Fruit fly (Drosophila melanogaster) whole organism, prepupa: ENCODE measurements around the gene CG9953.
A peak's percentile ranks its signal among the peaks of the same experiment; 100 is the strongest.

Source experiments
- Blimp-1 ChIP-seq: fragments of 200-800 bp; sonication (Bioruptor generic); optimal IDR thresholded peaks from 3 replicates; lab custom pipeline; 2017; ENCODE audit warnings: missing biosample characterization, missing genetic modification characterization, mild to moderate bottlenecking, moderate library complexity, missing genetic modification reagents
- CG10669 ChIP-seq: fragments of 200-800 bp; sonication (Bioruptor generic); optimal IDR thresholded peaks from 3 replicates; lab custom pipeline; 2018; ENCODE audit warnings: missing biosample characterization, mild to moderate bottlenecking, missing genetic modification characterization, moderate library complexity
- CG11294 ChIP-seq: fragments of 200-800 bp; sonication (Bioruptor generic); IDR thresholded peaks from 2 replicates; pipeline ENCODE4 v1.3.6; 2022; ENCODE audit warnings: missing biosample characterization, missing genetic modification characterization
- CG15336 ChIP-seq: fragments of 200-800 bp; sonication (Bioruptor generic); IDR thresholded peaks from 2 replicates; pipeline ENCODE4 v1.3.6; 2022; ENCODE audit warnings: missing biosample characterization, missing genetic modification characterization
- CG1621 ChIP-seq: fragments of 200-800 bp; sonication (Bioruptor generic); optimal IDR thresholded peaks from 3 replicates; lab custom pipeline; 2018; ENCODE audit warnings: missing biosample characterization, mild to moderate bottlenecking, missing genetic modification characterization
- CG31627 ChIP-seq: fragments of 200-800 bp; sonication (Bioruptor generic); optimal IDR thresholded peaks from 3 replicates; lab custom pipeline; 2016; ENCODE audit warnings: missing biosample characterization, missing genetic modification characterization
- CG32006 ChIP-seq: fragments of 200-800 bp; sonication (Bioruptor generic); optimal IDR thresholded peaks from 3 replicates; lab custom pipeline; 2017; ENCODE audit warnings: missing biosample characterization, mild to moderate bottlenecking, missing genetic modification characterization
- CG4318 ChIP-seq: fragments of 200-800 bp; sonication (Bioruptor generic); optimal IDR thresholded peaks from 3 replicates; lab custom pipeline; 2017; ENCODE audit warnings: missing biosample characterization, mild to moderate bottlenecking, missing genetic modification characterization
- CG6163 ChIP-seq: fragments of 200-800 bp; sonication (Bioruptor generic); IDR thresholded peaks from 3 replicates; pipeline ENCODE4 v1.3.6; 2022; ENCODE audit warnings: missing biosample characterization, missing genetic modification characterization
- CG6792 ChIP-seq: fragments of 200-800 bp; sonication (Bioruptor generic); optimal IDR thresholded peaks from 3 replicates; lab custom pipeline; 2016; ENCODE audit warnings: missing biosample characterization, missing genetic modification characterization
- CG6808 ChIP-seq: fragments of 200-800 bp; sonication (Bioruptor generic); optimal IDR thresholded peaks from 3 replicates; lab custom pipeline; 2017; ENCODE audit warnings: missing biosample characterization, missing genetic modification characterization, mild to moderate bottlenecking, moderate library complexity, missing genetic modification reagents
- CG6854 ChIP-seq: fragments of 200-800 bp; sonication (Bioruptor generic); optimal IDR thresholded peaks from 2 replicates; lab custom pipeline; 2017; ENCODE audit warnings: missing biosample characterization, mild to moderate bottlenecking, missing genetic modification characterization
- CG7368 ChIP-seq: fragments of 200-800 bp; sonication (Bioruptor generic); optimal IDR thresholded peaks from 3 replicates; lab custom pipeline; 2016; ENCODE audit warnings: missing biosample characterization, missing genetic modification characterization
- CG8119 ChIP-seq: fragments of 200-800 bp; sonication (Bioruptor generic); IDR thresholded peaks from 3 replicates; pipeline ENCODE4 v1.3.6; 2022; ENCODE audit warnings: missing biosample characterization, missing genetic modification characterization
- CG8319 ChIP-seq: fragments of 200-800 bp; sonication (Bioruptor generic); optimal IDR thresholded peaks from 3 replicates; lab custom pipeline; 2016; ENCODE audit warnings: missing biosample characterization, missing genetic modification characterization
- CG8632 ChIP-seq: fragments of 200-800 bp; sonication (Bioruptor generic); optimal IDR thresholded peaks from 3 replicates; lab custom pipeline; 2016; ENCODE audit warnings: missing biosample characterization, missing genetic modification characterization
- CG9139 ChIP-seq: fragments of 200-800 bp; sonication (Bioruptor generic); optimal IDR thresholded peaks from 3 replicates; lab custom pipeline; 2017; ENCODE audit warnings: missing biosample characterization, mild to moderate bottlenecking, missing genetic modification characterization
- Eip78C ChIP-seq: fragments of 200-800 bp; sonication (Bioruptor generic); peaks from one replicate; lab custom pipeline; 2016; ENCODE audit warnings: missing biosample characterization, missing genetic modification characterization
- Eip93F ChIP-seq: fragments of 200-800 bp; sonication (Bioruptor generic); optimal IDR thresholded peaks from 2 replicates; lab custom pipeline; 2016; ENCODE audit warnings: missing biosample characterization, mild to moderate bottlenecking, missing genetic modification characterization
- Gug ChIP-seq: fragments of 200-800 bp; sonication (Bioruptor generic); IDR thresholded peaks from 2 replicates; pipeline ENCODE4 v1.3.6; 2022; ENCODE audit warnings: missing biosample characterization, missing genetic modification characterization
- Hr39 ChIP-seq: fragments of 200-800 bp; sonication (Bioruptor generic); optimal IDR thresholded peaks from 2 replicates; lab custom pipeline; 2016; ENCODE audit warnings: missing biosample characterization, missing genetic modification characterization
- Hr4 ChIP-seq: fragments of 200-800 bp; sonication (Bioruptor generic); optimal IDR thresholded peaks from 3 replicates; lab custom pipeline; 2016; ENCODE audit warnings: missing biosample characterization, missing genetic modification characterization
- Met ChIP-seq: fragments of 200-800 bp; sonication (Bioruptor generic); optimal IDR thresholded peaks from 3 replicates; lab custom pipeline; 2016; ENCODE audit warnings: missing biosample characterization, missing genetic modification characterization
- Sox102F ChIP-seq: fragments of 200-800 bp; sonication (Bioruptor generic); optimal IDR thresholded peaks from 2 replicates; lab custom pipeline; 2016; ENCODE audit warnings: missing biosample characterization, mild to moderate bottlenecking, missing genetic modification characterization
- Sox14 ChIP-seq: fragments of 200-800 bp; sonication (Bioruptor generic); optimal IDR thresholded peaks from 3 replicates; lab custom pipeline; 2016; ENCODE audit warnings: missing biosample characterization, missing genetic modification characterization
- Sox15 ChIP-seq: fragments of 200-800 bp; sonication (Bioruptor generic); optimal IDR thresholded peaks from 3 replicates; lab custom pipeline; 2016; ENCODE audit warnings: missing biosample characterization, missing genetic modification characterization
- acj6 ChIP-seq: fragments of 200-800 bp; sonication (Bioruptor generic); optimal IDR thresholded peaks from 3 replicates; lab custom pipeline; 2016; ENCODE audit warnings: missing biosample characterization, missing genetic modification characterization
- cyc ChIP-seq: fragments of 200-800 bp; sonication (Bioruptor generic); optimal IDR thresholded peaks from 3 replicates; lab custom pipeline; 2016; ENCODE audit warnings: missing biosample characterization, missing genetic modification characterization
- dsx ChIP-seq: fragments of 200-800 bp; optimal IDR thresholded peaks from 3 replicates; lab custom pipeline; 2019; ENCODE audit warnings: missing biosample characterization, mild to moderate bottlenecking, missing genetic modification characterization, moderate library complexity; ENCODE audit not compliant: poor library complexity, severe bottlenecking
- esn ChIP-seq: fragments of 200-800 bp; sonication (Bioruptor generic); optimal IDR thresholded peaks from 2 replicates; lab custom pipeline; 2016; ENCODE audit warnings: missing biosample characterization, mild to moderate bottlenecking, missing genetic modification characterization, moderate library complexity
- fd59A ChIP-seq: fragments of 200-800 bp; sonication (Bioruptor generic); optimal IDR thresholded peaks from 2 replicates; lab custom pipeline; 2017; ENCODE audit warnings: missing biosample characterization, mild to moderate bottlenecking, missing genetic modification characterization, missing genetic modification reagents
- fd85E ChIP-seq: fragments of 200-800 bp; sonication (Bioruptor generic); optimal IDR thresholded peaks from 3 replicates; lab custom pipeline; 2016; ENCODE audit warnings: missing biosample characterization, missing genetic modification characterization
- fkh ChIP-seq: fragments of 200-800 bp; sonication (Bioruptor generic); optimal IDR thresholded peaks from 3 replicates; lab custom pipeline; 2017; ENCODE audit warnings: missing biosample characterization, mild to moderate bottlenecking, missing genetic modification characterization, moderate library complexity
- lz ChIP-seq: fragments of 200-800 bp; sonication (Bioruptor generic); optimal IDR thresholded peaks from 3 replicates; lab custom pipeline; 2016; ENCODE audit warnings: missing biosample characterization, missing genetic modification characterization
- net ChIP-seq: fragments of 200-800 bp; sonication (Bioruptor generic); optimal IDR thresholded peaks from 3 replicates; lab custom pipeline; 2016; ENCODE audit warnings: missing biosample characterization, missing genetic modification characterization
- pdm3 ChIP-seq: fragments of 200-800 bp; sonication (Bioruptor generic); optimal IDR thresholded peaks from 3 replicates; lab custom pipeline; 2016; ENCODE audit warnings: missing biosample characterization, missing genetic modification characterization
- salr ChIP-seq, 2 experiments: fragments of 200-800 bp; sonication (Bioruptor generic); optimal IDR thresholded peaks; 3 replicates each; lab custom pipeline; 2016 to 2018; ENCODE audit warnings: missing biosample characterization in 2 of 2, missing genetic modification characterization in 2 of 2, mild to moderate bottlenecking in 1 of 2
- spab ChIP-seq: fragments of 200-800 bp; sonication (Bioruptor generic); optimal IDR thresholded peaks from 2 replicates; lab custom pipeline; 2017; ENCODE audit warnings: missing biosample characterization, mild to moderate bottlenecking, missing genetic modification characterization, missing genetic modification reagents
- svp ChIP-seq: fragments of 200-800 bp; sonication (Bioruptor generic); peaks from one replicate; lab custom pipeline; 2016; ENCODE audit warnings: missing biosample characterization, missing genetic modification characterization
- topi ChIP-seq: fragments of 200-800 bp; sonication (Bioruptor generic); optimal IDR thresholded peaks from 3 replicates; lab custom pipeline; 2016; ENCODE audit warnings: missing biosample characterization, missing genetic modification characterization
- vri ChIP-seq: fragments of 200-800 bp; sonication (Bioruptor generic); optimal IDR thresholded peaks from 3 replicates; lab custom pipeline; 2016; ENCODE audit warnings: missing biosample characterization, mild to moderate bottlenecking, missing genetic modification characterization

CG9953 gene

DNA sequence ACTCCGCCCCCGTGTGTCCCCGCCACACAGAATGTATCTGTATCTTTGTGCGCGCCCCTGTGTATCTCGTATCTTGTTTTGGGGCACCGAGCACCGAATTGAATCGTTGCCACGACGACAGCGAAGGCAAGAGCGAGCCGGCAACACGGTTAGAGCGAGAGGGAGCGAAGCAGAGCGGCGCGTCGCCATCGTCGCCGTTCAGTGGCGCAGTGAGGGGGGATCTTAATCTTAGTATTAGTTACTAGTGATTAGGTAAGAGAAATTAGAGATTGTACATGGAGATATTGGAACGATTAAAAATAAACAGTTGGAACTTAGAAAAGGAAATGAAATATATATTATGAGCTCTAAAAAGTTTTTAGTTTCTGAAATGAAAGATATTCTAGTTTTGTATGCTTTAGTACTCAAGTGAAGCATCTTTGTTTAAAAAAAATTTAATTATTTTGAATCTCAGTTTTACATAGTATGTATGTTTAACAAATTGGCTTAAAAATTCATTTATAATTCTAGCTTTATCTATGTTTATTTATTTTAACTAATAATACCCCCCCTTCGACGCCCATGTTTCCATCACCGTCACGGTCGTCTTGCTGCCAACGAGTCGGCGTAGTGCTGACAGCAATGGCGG is 19.6 kb downstream of the CG9953 start (continued):
- TF ChIP-seq CG15336, result peak; percentile 76
- TF ChIP-seq CG4318 (GFP tag; lab: Kevin White, UChicago), result peak; percentile 78
- peak; percentile 72; the same call in 2 of the 3 replicates for TF ChIP-seq CG6163 (GFP tag; lab: Robert Waterston, UW)
- no peak for TF ChIP-seq Eip93F (GFP tag; lab: Kevin White, UChicago)
- TF ChIP-seq vri (GFP tag; lab: Kevin White, UChicago), result no peak
- peak; percentile 71; the same call in 1 of the 2 replicates for TF ChIP-seq Gug (GFP tag; lab: Robert Waterston, UW)
- TF ChIP-seq dsx (GFP tag; lab: Kevin White, UChicago), result peak; percentile 61
- peak; percentile 89 for TF ChIP-seq svp (GFP tag; lab: Kevin White, UChicago)
- TF ChIP-seq pdm3 (GFP tag; lab: Kevin White, UChicago), result peak; percentile 56
- TF ChIP-seq, all 60 proteins: peak for 55

- TF ChIP-seq acj6 (GFP tag; lab: Kevin White, UChicago), result no peak
- TF ChIP-seq Met (GFP tag; lab: Kevin White, UChicago), result no peak
- no peak for TF ChIP-seq CG10669 (GFP tag; lab: Kevin White, UChicago)
- no peak for TF ChIP-seq CG32006 (GFP tag; lab: Kevin White, UChicago)
- TF ChIP-seq Sox14 (GFP tag; lab: Kevin White, UChicago), result no peak
- TF ChIP-seq Sox102F (GFP tag; lab: Kevin White, UChicago), result no peak
Measured at dm6 chr3L:6990288-6990687, 20.8 kb downstream of the CG9953 start, which contains the start of gene bin. TSS of gene bin (plus strand) at chr3L:6990622.

- TF ChIP-seq topi (GFP tag; lab: Kevin White, UChicago) (no peak), CG8119 (GFP tag; lab: Robert Waterston, UW) (no peak), Sox102F (GFP tag; lab: Kevin White, UChicago) (no peak), CG8632 (GFP tag; lab: Kevin White, UChicago) (no peak), vri (GFP tag; lab: Kevin White, UChicago) (no peak), Eip78C (no peak), Gug (GFP tag; lab: Robert Waterston, UW) (no peak), CG6854 (GFP tag; lab: Kevin White, UChicago) (no peak), fkh (no peak)
Measured at dm6 chr3L:6993350-6993749, 23.9 kb downstream of the CG9953 start.

DNA sequence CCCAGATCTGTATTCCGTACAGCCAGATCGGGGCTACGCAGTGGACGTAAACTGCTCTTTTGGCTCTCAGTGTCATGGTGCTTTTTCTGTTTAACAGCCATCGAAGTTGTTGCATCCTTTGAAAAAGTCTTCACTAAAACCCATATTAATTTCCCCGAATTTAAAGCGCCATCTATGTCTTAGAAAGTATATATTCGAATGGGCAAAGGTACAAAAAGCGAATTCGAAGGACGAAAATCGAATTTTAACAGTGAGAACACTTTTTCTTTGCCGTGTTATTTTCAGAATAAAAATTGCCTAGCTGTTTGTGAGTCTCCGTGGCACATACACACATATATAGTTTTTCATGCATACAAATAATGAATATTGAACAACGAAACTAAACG is 25.9 kb downstream of the CG9953 start:
- TF ChIP-seq spab (GFP tag; lab: Kevin White, UChicago) (no peak), fd85E (GFP tag; lab: Kevin White, UChicago) (no peak), Sox14 (GFP tag; lab: Kevin White, UChicago) (no peak), CG1621 (no peak), net (GFP tag; lab: Kevin White, UChicago) (no peak), CG31627 (GFP tag; lab: Kevin White, UChicago) (no peak), CG7368 (GFP tag; lab: Kevin White, UChicago) (no peak), Sox15 (GFP tag; lab: Kevin White, UChicago) (no peak), Hr39 (GFP tag; lab: Kevin White, UChicago) (no peak), CG8319 (no peak)

dm6 chr3L:6996907-6997306 is 27.4 kb downstream of the CG9953 start:
- TF ChIP-seq fd59A (GFP tag; lab: Kevin White, UChicago), result peak; percentile 11
- peak; percentile 76 for TF ChIP-seq CG8119 (GFP tag; lab: Robert Waterston, UW)
- TF ChIP-seq salr (GFP tag; optimal IDR thresholded peaks at IDR 0.05; lab: Kevin White, UChicago), result peak in 1 of 2 experiments; percentile 34
- peak; percentile 57 for TF ChIP-seq net (GFP tag; lab: Kevin White, UChicago)
- peak; percentile 22; the same call in 1 of the 2 replicates for TF ChIP-seq CG11294 (GFP tag; lab: Robert Waterston, UW)
- no peak for TF ChIP-seq CG9139 (GFP tag; lab: Kevin White, UChicago)
- no peak for TF ChIP-seq fd85E (GFP tag; lab: Kevin White, UChicago)
- TF ChIP-seq CG6854 (GFP tag; lab: Kevin White, UChicago), result no peak
- TF ChIP-seq CG6792 (GFP tag; lab: Kevin White, UChicago), result peak; percentile 12
- TF ChIP-seq Hr4 (GFP tag; lab: Kevin White, UChicago), result peak; percentile 84
- TF ChIP-seq Sox15 (GFP tag; lab: Kevin White, UChicago), result peak; percentile 19
- peak; percentile 73 for TF ChIP-seq svp (GFP tag; lab: Kevin White, UChicago)
- peak; percentile 16 for TF ChIP-seq Sox102F (GFP tag; lab: Kevin White, UChicago)
- no peak for TF ChIP-seq Blimp-1 (GFP tag; lab: Kevin White, UChicago)
- peak; percentile 24 for TF ChIP-seq CG6808 (GFP tag; lab: Kevin White, UChicago)
- peak; percentile 85 for TF ChIP-seq Eip78C
- no peak for TF ChIP-seq spab (GFP tag; lab: Kevin White, UChicago)
- TF ChIP-seq pdm3 (GFP tag; lab: Kevin White, UChicago), result peak; percentile 64
- TF ChIP-seq CG8632 (GFP tag; lab: Kevin White, UChicago), result peak; percentile 11
- peak; percentile 47 for TF ChIP-seq esn (GFP tag; lab: Kevin White, UChicago)
- TF ChIP-seq cyc (GFP tag; lab: Kevin White, UChicago), result peak; percentile 21
- peak; percentile 36 for TF ChIP-seq lz
